Fruit fly (Drosophila melanogaster) whole organism: ENCODE results near the gene CG13603.

Experiments
- CG8478 ChIP-seq: fragments of >200 bp; optimal IDR thresholded peaks from 2 replicates; lab custom pipeline; 2018; ENCODE audit warnings: inconsistent platforms
- EcR ChIP-seq, 2 experiments: fragments of >200 bp; optimal IDR thresholded peaks; 2 replicates each; lab custom pipeline; 2017; ENCODE audit warnings: missing biosample characterization in 2 of 2, missing genetic modification characterization in 2 of 2, missing genetic modification reagents in 2 of 2
- psq ChIP-seq: fragments of >200 bp; optimal IDR thresholded peaks from 2 replicates; lab custom pipeline; 2017

- TF ChIP-seq CG8478 (lab: Kevin White, UChicago) (no peak), EcR (GFP tag; optimal IDR thresholded peaks at IDR 0.05; lab: Kevin White, UChicago) (no peak), psq (lab: Kevin White, UChicago) (no peak)
These were observed 47.7 kb downstream of the CG13603 start for dm6 chr3R:23938564-23939122.
